Worm (Caenorhabditis elegans): ENCODE results near the gene F29G6.1.

- TF ChIP-seq tlp-1 (tag; optimal IDR thresholded peaks at IDR 0.05) = no peak
- no peak for TF ChIP-seq mef-2 (tag; optimal IDR thresholded peaks at IDR 0.05)
Measured at ce11 chrX:11482134-11482533, 19.9 kb upstream of the F29G6.1 start.
